Worm (Caenorhabditis elegans): ENCODE results near the gene best-9.

DNA sequence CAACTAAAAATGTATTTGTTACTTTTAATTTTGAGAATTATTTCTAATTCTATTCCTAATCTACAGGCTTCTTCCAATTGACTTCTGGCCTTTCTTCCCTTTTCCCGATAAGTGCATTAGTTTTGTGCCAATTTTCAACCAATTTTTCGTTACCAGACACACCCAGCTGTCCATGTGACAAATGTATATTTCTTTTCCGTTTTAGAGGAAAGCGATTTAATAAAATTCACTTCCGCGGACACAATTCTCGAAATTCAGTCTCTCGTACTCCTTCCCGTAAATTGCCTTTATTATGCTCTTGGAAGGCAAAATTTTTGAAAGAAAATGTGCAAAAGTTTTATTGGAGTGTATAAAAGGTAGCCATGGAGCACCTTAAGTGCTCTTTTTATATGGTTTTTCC, 17.6 kb upstream of the best-9 start:
- TF ChIP-seq nhr-41 (GFP tag; IDR thresholded peaks at IDR 0.05), result no peak
- TF ChIP-seq ama-1 (optimal IDR thresholded peaks at IDR 0.05), result no peak
- no peak for TF ChIP-seq ceh-82 (tag; optimal IDR thresholded peaks at IDR 0.05)
- TF ChIP-seq Y105C5A.15 (GFP tag; IDR thresholded peaks at IDR 0.05), result no peak
- no peak for TF ChIP-seq ces-1 (GFP tag; optimal IDR thresholded peaks at IDR 0.05)
- no peak for TF ChIP-seq nhr-11 (tag; optimal IDR thresholded peaks at IDR 0.05)
- no peak for TF ChIP-seq mdt-29 (GFP tag; IDR thresholded peaks at IDR 0.05)
- TF ChIP-seq nhr-111 (GFP tag; optimal IDR thresholded peaks at IDR 0.05), result no peak
- no peak for TF ChIP-seq dve-1 (tag; optimal IDR thresholded peaks at IDR 0.05; ENCODE audit: insufficient read depth)
- no peak for TF ChIP-seq mdl-1 (tag; optimal IDR thresholded peaks at IDR 0.05)
- no peak for TF ChIP-seq F10B5.3 (tag; optimal IDR thresholded peaks at IDR 0.05)
- TF ChIP-seq nhr-102 (tag; optimal IDR thresholded peaks at IDR 0.05), result no peak
